Fruit fly (Drosophila melanogaster) whole organism, pupa: ENCODE measurements around the gene MED10.

Source experiments
- CG10348 ChIP-seq: fragments of 200-800 bp; sonication (Bioruptor generic); IDR thresholded peaks from 2 replicates; pipeline ENCODE4 v1.3.6; 2022; ENCODE audit warnings: missing biosample characterization, missing genetic modification characterization
- CG12605 ChIP-seq: fragments of 200-800 bp; sonication (Bioruptor generic); IDR thresholded peaks from 2 replicates; pipeline ENCODE4 v1.3.6; 2022; ENCODE audit warnings: missing biosample characterization, missing genetic modification characterization
- CG13204 ChIP-seq: fragments of 200-800 bp; sonication (Bioruptor generic); optimal IDR thresholded peaks from 2 replicates; lab custom pipeline; 2018; ENCODE audit warnings: missing biosample characterization, mild to moderate bottlenecking, missing genetic modification characterization, moderate library complexity
- CG14655 ChIP-seq: fragments of 200-800 bp; sonication (Bioruptor generic); optimal IDR thresholded peaks from 3 replicates; lab custom pipeline; 2017; ENCODE audit warnings: mild to moderate bottlenecking, missing biosample characterization, missing genetic modification reagents, missing genetic modification characterization
- CG15710 ChIP-seq: fragments of 200-800 bp; sonication (Bioruptor generic); optimal IDR thresholded peaks from 2 replicates; lab custom pipeline; 2018; ENCODE audit warnings: missing biosample characterization, mild to moderate bottlenecking, missing genetic modification characterization, moderate library complexity
- CG17806 ChIP-seq: fragments of 200-800 bp; sonication (Bioruptor generic); optimal IDR thresholded peaks from 2 replicates; lab custom pipeline; 2018; ENCODE audit warnings: missing biosample characterization, mild to moderate bottlenecking, missing genetic modification characterization, moderate library complexity
- CG32121 ChIP-seq: fragments of 200-800 bp; sonication (Bioruptor generic); IDR thresholded peaks from 2 replicates; pipeline ENCODE4 v1.3.6; 2022; ENCODE audit warnings: missing biosample characterization, missing genetic modification characterization
- CG34367 ChIP-seq: fragments of 200-800 bp; sonication (Bioruptor generic); optimal IDR thresholded peaks from 2 replicates; lab custom pipeline; 2018; ENCODE audit warnings: missing biosample characterization, mild to moderate bottlenecking, missing genetic modification characterization
- CG4496 ChIP-seq: fragments of 200-800 bp; sonication (Bioruptor generic); IDR thresholded peaks from 3 replicates; pipeline ENCODE4 v1.3.6; 2022; ENCODE audit warnings: missing biosample characterization, missing genetic modification characterization
- CG8159 ChIP-seq: fragments of 200-800 bp; sonication (Bioruptor generic); optimal IDR thresholded peaks from 3 replicates; lab custom pipeline; 2018; ENCODE audit warnings: missing biosample characterization, mild to moderate bottlenecking, missing genetic modification characterization, moderate library complexity
- CG8301 ChIP-seq: fragments of 200-800 bp; sonication (Bioruptor generic); optimal IDR thresholded peaks from 2 replicates; lab custom pipeline; 2018; ENCODE audit warnings: missing biosample characterization, mild to moderate bottlenecking, missing genetic modification characterization
- CG9948 ChIP-seq: fragments of 200-800 bp; sonication (Bioruptor generic); optimal IDR thresholded peaks from 2 replicates; lab custom pipeline; 2018; ENCODE audit warnings: missing biosample characterization, mild to moderate bottlenecking, missing genetic modification characterization, moderate library complexity
- D1 ChIP-seq: fragments of 200-800 bp; sonication (Bioruptor generic); optimal IDR thresholded peaks from 2 replicates; lab custom pipeline; 2018; ENCODE audit warnings: missing biosample characterization, mild to moderate bottlenecking, missing genetic modification characterization, moderate library complexity
- EcR ChIP-seq: fragments of 200-800 bp; sonication (Bioruptor generic); optimal IDR thresholded peaks from 3 replicates; lab custom pipeline; 2019; ENCODE audit warnings: missing biosample characterization, missing genetic modification characterization, mild to moderate bottlenecking, moderate library complexity, missing genetic modification reagents
- Ets98B ChIP-seq: fragments of 200-800 bp; sonication (Bioruptor generic); IDR thresholded peaks from 2 replicates; pipeline ENCODE4 v1.3.6; 2022; ENCODE audit warnings: missing biosample characterization, missing genetic modification characterization
- Pif1A ChIP-seq: fragments of 200-800 bp; sonication (Bioruptor generic); optimal IDR thresholded peaks from 3 replicates; lab custom pipeline; 2016; ENCODE audit warnings: missing biosample characterization, missing genetic modification characterization
- Pif1B ChIP-seq: fragments of 200-800 bp; sonication (Bioruptor generic); optimal IDR thresholded peaks from 3 replicates; lab custom pipeline; 2016; ENCODE audit warnings: missing biosample characterization, missing genetic modification characterization
- Snoo ChIP-seq: fragments of 200-800 bp; sonication (Bioruptor generic); optimal IDR thresholded peaks from 3 replicates; lab custom pipeline; 2017; ENCODE audit warnings: missing biosample characterization, mild to moderate bottlenecking, missing genetic modification characterization, inconsistent platforms
- fd96Ca ChIP-seq: fragments of 200-800 bp; sonication (Bioruptor generic); IDR thresholded peaks from 3 replicates; pipeline ENCODE4 v1.3.6; 2022; ENCODE audit warnings: missing biosample characterization, missing genetic modification characterization
- gl ChIP-seq: fragments of 200-800 bp; sonication (Bioruptor generic); optimal IDR thresholded peaks from 2 replicates; lab custom pipeline; 2018; ENCODE audit warnings: missing biosample characterization, mild to moderate bottlenecking, missing genetic modification characterization
- rn ChIP-seq: fragments of 200-800 bp; sonication (Bioruptor generic); IDR thresholded peaks from 2 replicates; pipeline ENCODE4 v1.3.6; 2022; ENCODE audit warnings: missing biosample characterization, missing genetic modification characterization

The MED10 gene

dm6 chr3L:16203236-16203635, 28.6 kb upstream of the MED10 start:
- TF ChIP-seq CG13204 (no peak), CG4496 (GFP tag; lab: Robert Waterston, UW) (peak; percentile 74), CG17806 (tag; lab: Kevin White, UChicago) (peak; percentile 75), Pif1A (peak; percentile 44), CG14655 (GFP tag; lab: Kevin White, UChicago) (peak; percentile 57), CG10348 (GFP tag; lab: Robert Waterston, UW) (no peak), D1 (tag; lab: Kevin White, UChicago) (peak; percentile 32), CG8159 (peak; percentile 81), CG32121 (peak; percentile 61), CG8301 (peak; percentile 47), CG12605 (GFP tag; lab: Robert Waterston, UW) (peak; percentile 39; the same call in 1 of the 2 replicates), EcR (no peak), CG9948 (tag; lab: Kevin White, UChicago) (peak; percentile 76), Snoo (peak; percentile 65), CG34367 (tag; lab: Kevin White, UChicago) (peak; percentile 55), Pif1B (GFP tag; lab: Kevin White, UChicago) (peak; percentile 10), Ets98B (GFP tag; lab: Robert Waterston, UW) (peak; percentile 61), CG15710 (peak; percentile 76), rn (GFP tag; lab: Robert Waterston, UW) (no peak; the same call in 1 of the 2 replicates), gl (tag; lab: Kevin White, UChicago) (peak; percentile 33), fd96Ca (GFP tag; lab: Robert Waterston, UW) (peak; percentile 59; the same call in 1 of the 3 replicates)

DNA sequence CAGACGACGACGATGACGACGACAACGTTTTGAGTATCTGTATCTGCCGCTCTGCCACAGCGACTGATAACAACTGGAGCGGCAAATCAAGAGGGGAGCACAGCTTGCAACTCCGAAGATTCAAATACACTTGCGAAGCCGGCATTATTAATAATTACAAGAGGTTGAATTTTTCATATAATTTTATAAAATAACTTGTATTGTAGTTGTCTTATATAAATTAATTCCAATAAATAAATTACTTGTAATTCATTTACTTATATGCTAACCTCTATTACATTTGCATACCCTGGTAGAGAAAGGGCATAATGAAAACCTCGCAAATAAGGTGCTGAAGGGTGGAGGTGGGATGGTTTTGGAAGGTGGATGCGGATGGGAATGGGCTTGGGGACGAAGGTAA, 27.8 kb upstream of the MED10 start:
- peak; percentile 43 for TF ChIP-seq CG14655 (GFP tag; lab: Kevin White, UChicago)
- TF ChIP-seq D1 (tag; lab: Kevin White, UChicago), result peak; percentile 38
- TF ChIP-seq CG8301, result peak; percentile 16
- peak; percentile 60 for TF ChIP-seq Pif1B (GFP tag; lab: Kevin White, UChicago)
- peak; percentile 34 for TF ChIP-seq Pif1A
- peak; percentile 66 for TF ChIP-seq CG34367 (tag; lab: Kevin White, UChicago)
- TF ChIP-seq Ets98B (GFP tag; lab: Robert Waterston, UW), result 0 out of 2 replicates have a peak, but pooled peaks have one; percentile 16
- no peak for TF ChIP-seq fd96Ca (GFP tag; lab: Robert Waterston, UW)
- TF ChIP-seq gl (tag; lab: Kevin White, UChicago), result peak; percentile 17
- TF ChIP-seq CG17806 (tag; lab: Kevin White, UChicago), result peak; percentile 84
- TF ChIP-seq CG32121, result 0 out of 2 replicates have a peak, but pooled peaks have one; percentile 38
- peak; percentile 72 for TF ChIP-seq Snoo
- peak; percentile 89 for TF ChIP-seq CG8159
- no peak for TF ChIP-seq CG12605 (GFP tag; lab: Robert Waterston, UW)
- TF ChIP-seq CG4496 (GFP tag; lab: Robert Waterston, UW), result no peak
- TF ChIP-seq CG13204, result no peak
- peak; percentile 76 for TF ChIP-seq CG9948 (tag; lab: Kevin White, UChicago)
- no peak for TF ChIP-seq CG10348 (GFP tag; lab: Robert Waterston, UW)
- TF ChIP-seq EcR, result peak; percentile 15
- peak; percentile 21; the same call in 1 of the 2 replicates for TF ChIP-seq rn (GFP tag; lab: Robert Waterston, UW)
- peak; percentile 82 for TF ChIP-seq CG15710

DNA sequence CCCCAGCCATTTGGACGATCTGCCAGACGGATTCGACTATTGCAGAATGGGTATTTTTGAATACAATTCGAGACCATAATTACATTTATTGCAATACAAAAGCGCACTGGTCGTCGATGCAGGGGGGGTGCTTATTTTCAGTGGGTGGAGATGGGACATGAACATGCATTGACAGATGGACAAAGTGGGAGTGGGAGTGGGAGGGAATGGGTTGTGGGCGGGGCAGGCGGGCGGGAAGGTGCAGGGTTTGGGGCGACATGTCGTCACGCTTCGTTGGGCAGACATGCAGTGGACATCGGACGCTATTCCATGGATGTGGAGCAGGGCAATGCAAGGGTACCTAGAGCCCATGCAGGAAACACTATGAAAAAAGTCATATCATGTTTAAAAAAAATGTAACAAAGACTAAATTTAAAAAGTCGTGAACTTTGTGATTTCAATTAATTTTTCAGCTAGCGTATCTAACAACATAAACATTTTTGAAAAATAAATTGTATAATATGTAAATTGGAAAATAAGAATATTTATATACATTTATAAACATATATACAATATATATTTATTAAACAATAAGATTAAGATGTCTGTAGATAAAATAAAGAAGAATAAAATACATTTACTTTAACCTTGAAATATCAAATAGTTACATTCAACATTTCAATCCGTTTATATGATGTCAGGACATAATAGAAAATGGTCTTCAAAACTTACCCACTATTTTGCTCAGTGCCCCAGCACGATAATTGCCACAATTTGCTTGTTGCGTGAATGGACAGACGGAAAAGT, 23.6 kb upstream of the MED10 start:
- TF ChIP-seq CG9948 (tag; lab: Kevin White, UChicago) (peak; percentile 35), CG13204 (peak; percentile 62), CG15710 (peak; percentile 59), CG8159 (peak; percentile 80), CG32121 (no peak), CG34367 (tag; lab: Kevin White, UChicago) (peak; percentile 35), gl (tag; lab: Kevin White, UChicago) (no peak), CG17806 (tag; lab: Kevin White, UChicago) (peak; percentile 24), CG4496 (GFP tag; lab: Robert Waterston, UW) (0 out of 3 replicates have a peak, but pooled peaks have one; percentile 37)

- no peak for TF ChIP-seq CG34367 (tag; lab: Kevin White, UChicago)
- no peak for TF ChIP-seq Snoo
- no peak for TF ChIP-seq EcR
- no peak for TF ChIP-seq rn (GFP tag; lab: Robert Waterston, UW)
- 0 out of 3 replicates have a peak, but pooled peaks have one; percentile 24 for TF ChIP-seq CG4496 (GFP tag; lab: Robert Waterston, UW)
- TF ChIP-seq gl (tag; lab: Kevin White, UChicago), result no peak
- peak; percentile 23 for TF ChIP-seq CG15710
- no peak for TF ChIP-seq fd96Ca (GFP tag; lab: Robert Waterston, UW)
- TF ChIP-seq Pif1A, result no peak
- no peak for TF ChIP-seq CG12605 (GFP tag; lab: Robert Waterston, UW)
- peak; percentile 52 for TF ChIP-seq CG8159
- TF ChIP-seq CG13204, result no peak
- peak; percentile 43 for TF ChIP-seq CG14655 (GFP tag; lab: Kevin White, UChicago)
- TF ChIP-seq Pif1B (GFP tag; lab: Kevin White, UChicago), result no peak
- no peak for TF ChIP-seq CG8301
- TF ChIP-seq CG17806 (tag; lab: Kevin White, UChicago), result no peak
- no peak for TF ChIP-seq CG9948 (tag; lab: Kevin White, UChicago)
Measured at dm6 chr3L:16208839-16209612, 22.9 kb upstream of the MED10 start.

dm6 chr3L:16209641-16210040, 22.2 kb upstream of the MED10 start:
- TF ChIP-seq CG8159, result peak; percentile 20
- TF ChIP-seq Pif1B (GFP tag; lab: Kevin White, UChicago), result no peak
- peak; percentile 71 for TF ChIP-seq EcR
- no peak for TF ChIP-seq CG9948 (tag; lab: Kevin White, UChicago)
- peak; percentile 64 for TF ChIP-seq CG13204
- no peak for TF ChIP-seq CG4496 (GFP tag; lab: Robert Waterston, UW)
- TF ChIP-seq rn (GFP tag; lab: Robert Waterston, UW), result no peak
- TF ChIP-seq Snoo, result peak; percentile 32
